Fruit fly (Drosophila melanogaster): ENCODE data around the gene CG32176.

- TF ChIP-seq Hr96 (GFP tag; optimal IDR thresholded peaks at IDR 0.05) (no peak), toe (GFP tag; optimal IDR thresholded peaks at IDR 0.05) (no peak), Mnt (GFP tag; optimal IDR thresholded peaks at IDR 0.05) (no peak), CG5204 (GFP tag; optimal IDR thresholded peaks at IDR 0.05) (no peak), kay (GFP tag; ENCODE audit: borderline replicate concordance) (no peak)
These were observed 7.9 kb downstream of the CG32176 start for dm6 chr3L:17441602-17442001.
